Worm (Caenorhabditis elegans) whole organism, L1 larva: ENCODE measurements around the gene M04C3.1.

Experiments
- F16B12.6 ChIP-seq: fragments of 150-350 bp; optimal IDR thresholded peaks from 2 replicates; lab custom pipeline; 2014; ENCODE audit warnings: missing biosample characterization, missing genetic modification characterization
- Y116A8C.19 ChIP-seq: sonication (generic microtip); optimal IDR thresholded peaks from 2 replicates; lab custom pipeline; 2016; ENCODE audit warnings: missing compliant biosample characterization, missing genetic modification characterization, borderline replicate concordance
- alr-1 ChIP-seq: fragments of 200-800 bp; sonication (Bioruptor generic); optimal IDR thresholded peaks from 2 replicates; lab custom pipeline; 2018; ENCODE audit warnings: borderline replicate concordance, mild to moderate bottlenecking, missing genetic modification characterization, missing compliant biosample characterization
- aly-2 ChIP-seq: fragments of 150-350 bp; optimal IDR thresholded peaks from 2 replicates; lab custom pipeline; 2014; ENCODE audit warnings: missing biosample characterization, missing genetic modification characterization
- ama-1 ChIP-seq: fragments of 150-350 bp; optimal IDR thresholded peaks from 2 replicates; lab custom pipeline; 2014
- blmp-1 ChIP-seq: fragments of 150-350 bp; optimal IDR thresholded peaks from 2 replicates; lab custom pipeline; 2014; ENCODE audit warnings: missing biosample characterization, missing genetic modification characterization
- efl-1 ChIP-seq, 4 experiments: fragments of 150-350 bp; optimal IDR thresholded peaks in 3 of 4; peaks in 1 of 4; 1 replicate in 1 of 4; 2 replicates in 3 of 4; lab custom pipeline; 2014; ENCODE audit warnings: missing biosample characterization in 2 of 4, missing genetic modification characterization in 2 of 4, missing genetic modification reagents in 2 of 4
- efl-3 ChIP-seq: fragments of 200-800 bp; sonication (Bioruptor generic); optimal IDR thresholded peaks from 2 replicates; lab custom pipeline; 2018; ENCODE audit warnings: mild to moderate bottlenecking, missing genetic modification characterization, missing compliant biosample characterization
- elt-2 ChIP-seq: sonication (generic microtip); optimal IDR thresholded peaks from 2 replicates; lab custom pipeline; 2016; ENCODE audit warnings: missing genetic modification characterization, mild to moderate bottlenecking, inconsistent platforms, missing compliant biosample characterization, missing genetic modification reagents
- elt-3 ChIP-seq, 6 experiments: fragments of 150-350 bp in 1 of 6; sonication (generic microtip); optimal IDR thresholded peaks; 2 replicates each; lab custom pipeline; 2017 to 2018; ENCODE audit warnings: missing biosample characterization in 6 of 6, missing genetic modification characterization in 6 of 6, inconsistent platforms in 1 of 6
- hlh-17 ChIP-seq: fragments of 200-800 bp; sonication (Bioruptor generic); optimal IDR thresholded peaks from 2 replicates; lab custom pipeline; 2018; ENCODE audit warnings: missing genetic modification characterization, mild to moderate bottlenecking, missing compliant biosample characterization, moderate library complexity, borderline replicate concordance
- hlh-4 ChIP-seq: sonication (generic microtip); optimal IDR thresholded peaks from 2 replicates; lab custom pipeline; 2016; ENCODE audit warnings: mild to moderate bottlenecking, missing genetic modification characterization, missing compliant biosample characterization
- irx-1 ChIP-seq: sonication (generic microtip); optimal IDR thresholded peaks from 2 replicates; lab custom pipeline; 2016; ENCODE audit warnings: missing genetic modification characterization, missing compliant biosample characterization
- isw-1 ChIP-seq: fragments of 200-800 bp; sonication (Bioruptor generic); IDR thresholded peaks from 2 replicates; pipeline ENCODE4 v1.3.6; 2022; ENCODE audit warnings: missing genetic modification characterization, missing compliant biosample characterization
- jun-1 ChIP-seq: fragments of 150-350 bp; optimal IDR thresholded peaks from 2 replicates; lab custom pipeline; 2014; ENCODE audit warnings: missing biosample characterization, missing genetic modification reagents, missing genetic modification characterization
- lin-15B ChIP-seq: fragments of 150-350 bp; sonication (generic microtip); optimal IDR thresholded peaks from 3 replicates; lab custom pipeline; 2014; ENCODE audit warnings: missing biosample characterization, missing genetic modification characterization
- lir-3 ChIP-seq: sonication (generic microtip); optimal IDR thresholded peaks from 2 replicates; lab custom pipeline; 2016; ENCODE audit warnings: mild to moderate bottlenecking, missing genetic modification characterization, moderate library complexity, missing compliant biosample characterization; ENCODE audit not compliant: poor library complexity
- lsy-2 ChIP-seq, 2 experiments: fragments of 150-350 bp; optimal IDR thresholded peaks; 2 replicates each; lab custom pipeline; 2014; ENCODE audit warnings: missing biosample characterization in 2 of 2, missing genetic modification characterization in 2 of 2
- mab-9 ChIP-seq: fragments of 200-800 bp; sonication (Bioruptor generic); IDR thresholded peaks from 2 replicates; pipeline ENCODE4 v1.3.6; 2022; ENCODE audit warnings: missing genetic modification reagents, missing genetic modification characterization, missing compliant biosample characterization
- mep-1 ChIP-seq: fragments of 150-350 bp; optimal IDR thresholded peaks from 2 replicates; lab custom pipeline; 2014; ENCODE audit warnings: missing biosample characterization, missing genetic modification characterization
- nhr-11 ChIP-seq: fragments of 150-350 bp; optimal IDR thresholded peaks from 2 replicates; lab custom pipeline; 2014; ENCODE audit warnings: missing biosample characterization, missing genetic modification characterization
- nhr-12 ChIP-seq: sonication (generic microtip); optimal IDR thresholded peaks from 2 replicates; lab custom pipeline; 2017; ENCODE audit warnings: missing biosample characterization, missing genetic modification characterization
- nhr-19 ChIP-seq: fragments of 200-800 bp; sonication (Bioruptor generic); conservative IDR thresholded peaks from 2 replicates; pipeline ENCODE4 v1.3.6; 2022; ENCODE audit warnings: missing genetic modification characterization, missing compliant biosample characterization
- nhr-20 ChIP-seq: sonication (generic microtip); optimal IDR thresholded peaks from 2 replicates; lab custom pipeline; 2016; ENCODE audit warnings: mild to moderate bottlenecking, missing genetic modification characterization, missing compliant biosample characterization
- nhr-237 ChIP-seq: fragments of 150-350 bp; optimal IDR thresholded peaks from 2 replicates; lab custom pipeline; 2014; ENCODE audit warnings: missing biosample characterization, missing genetic modification characterization
- nhr-28 ChIP-seq: fragments of 150-350 bp; optimal IDR thresholded peaks from 2 replicates; lab custom pipeline; 2014; ENCODE audit warnings: missing biosample characterization, missing genetic modification characterization
- nhr-47 ChIP-seq: sonication (generic microtip); optimal IDR thresholded peaks from 2 replicates; lab custom pipeline; 2016; ENCODE audit warnings: mild to moderate bottlenecking, missing genetic modification characterization, moderate library complexity, missing compliant biosample characterization
- nhr-71 ChIP-seq: sonication (generic microtip); optimal IDR thresholded peaks from 2 replicates; lab custom pipeline; 2016; ENCODE audit warnings: mild to moderate bottlenecking, missing genetic modification characterization, moderate library complexity, missing compliant biosample characterization
- nhr-77 ChIP-seq: fragments of 150-350 bp; optimal IDR thresholded peaks from 2 replicates; lab custom pipeline; 2014; ENCODE audit warnings: missing biosample characterization, missing genetic modification characterization
- nhr-84 ChIP-seq: sonication (generic microtip); optimal IDR thresholded peaks from 2 replicates; lab custom pipeline; 2017; ENCODE audit warnings: missing biosample characterization, missing genetic modification characterization
- nhr-90 ChIP-seq: sonication (generic microtip); optimal IDR thresholded peaks from 2 replicates; lab custom pipeline; 2016; ENCODE audit warnings: mild to moderate bottlenecking, missing genetic modification characterization, missing compliant biosample characterization; ENCODE audit not compliant: poor library complexity
- pag-3 ChIP-seq: sonication (generic microtip); optimal IDR thresholded peaks from 2 replicates; lab custom pipeline; 2017; ENCODE audit warnings: missing genetic modification characterization, mild to moderate bottlenecking, missing compliant biosample characterization, antibody characterized with exemption, borderline replicate concordance; ENCODE audit not compliant: insufficient read depth
- pax-3 ChIP-seq: fragments of 200-800 bp; sonication (Bioruptor generic); optimal IDR thresholded peaks from 2 replicates; lab custom pipeline; 2018; ENCODE audit warnings: mild to moderate bottlenecking, missing genetic modification characterization, moderate library complexity, missing compliant biosample characterization
- rnt-1 ChIP-seq: sonication (generic microtip); optimal IDR thresholded peaks from 2 replicates; lab custom pipeline; 2016; ENCODE audit warnings: mild to moderate bottlenecking, missing genetic modification characterization, moderate library complexity, missing compliant biosample characterization
- skn-1 ChIP-seq: fragments of 150-350 bp; optimal IDR thresholded peaks from 2 replicates; lab custom pipeline; 2014; ENCODE audit warnings: missing biosample characterization, missing genetic modification characterization
- sox-4 ChIP-seq: sonication (generic microtip); optimal IDR thresholded peaks from 2 replicates; lab custom pipeline; 2016; ENCODE audit warnings: missing genetic modification characterization, missing compliant biosample characterization
- sptf-1 ChIP-seq: fragments of 150-350 bp; optimal IDR thresholded peaks from 2 replicates; lab custom pipeline; 2014; ENCODE audit warnings: missing biosample characterization, missing genetic modification characterization
- tlp-1 ChIP-seq: fragments of 150-350 bp; optimal IDR thresholded peaks from 2 replicates; lab custom pipeline; 2014; ENCODE audit warnings: missing biosample characterization, missing genetic modification characterization
- unc-30 ChIP-seq: sonication (generic microtip); optimal IDR thresholded peaks from 2 replicates; lab custom pipeline; 2017; ENCODE audit warnings: missing biosample characterization, missing genetic modification characterization
- unc-62 ChIP-seq: fragments of 150-350 bp; optimal IDR thresholded peaks from 2 replicates; lab custom pipeline; 2014; ENCODE audit warnings: missing biosample characterization, missing genetic modification reagents, missing genetic modification characterization
- xbp-1 ChIP-seq: sonication (generic microtip); optimal IDR thresholded peaks from 2 replicates; lab custom pipeline; 2016; ENCODE audit warnings: missing genetic modification characterization, missing compliant biosample characterization
- ztf-11 ChIP-seq, 2 experiments: sonication (generic microtip); optimal IDR thresholded peaks; 2 replicates each; lab custom pipeline; 2016 to 2017; ENCODE audit warnings: missing genetic modification characterization in 2 of 2, missing biosample characterization in 1 of 2, missing compliant biosample characterization in 1 of 2

M04C3.1 gene

DNA sequence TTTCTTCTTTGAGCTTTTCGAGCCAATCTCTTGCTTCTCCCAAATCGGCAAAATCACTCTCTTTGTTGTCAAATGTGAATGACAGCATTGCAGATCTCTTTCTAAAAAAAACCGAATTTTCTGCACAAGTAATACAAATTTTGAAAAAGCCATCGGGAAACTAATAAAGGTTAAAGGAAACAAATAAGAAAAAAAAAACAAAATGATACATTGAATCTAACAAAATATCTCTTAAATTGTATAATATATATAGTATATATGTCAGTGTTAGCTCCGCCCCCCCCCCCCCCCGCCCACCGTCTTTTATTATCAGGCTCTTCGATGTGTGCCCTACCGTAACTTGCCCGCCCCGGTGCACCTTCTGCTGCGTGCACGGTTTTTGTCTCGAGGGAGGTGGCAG lies 12.4 kb downstream of the M04C3.1 start, which contains the start of gene C25F9.11:
TSS of gene C25F9.11 (minus strand) at position 101 of the 400 bp plus-strand sequence.
- TF ChIP-seq lsy-2 (tag; optimal IDR thresholded peaks at IDR 0.05; lab: Kevin White, UChicago) (no peak), alr-1 (tag; lab: Kevin White, UChicago) (no peak), tlp-1 (tag; lab: Kevin White, UChicago) (no peak), F16B12.6 (tag; lab: Kevin White, UChicago) (no peak), hlh-4 (tag; lab: Kevin White, UChicago) (no peak), nhr-20 (tag; lab: Kevin White, UChicago) (no peak), irx-1 (tag; lab: Kevin White, UChicago) (no peak), rnt-1 (no peak)

DNA sequence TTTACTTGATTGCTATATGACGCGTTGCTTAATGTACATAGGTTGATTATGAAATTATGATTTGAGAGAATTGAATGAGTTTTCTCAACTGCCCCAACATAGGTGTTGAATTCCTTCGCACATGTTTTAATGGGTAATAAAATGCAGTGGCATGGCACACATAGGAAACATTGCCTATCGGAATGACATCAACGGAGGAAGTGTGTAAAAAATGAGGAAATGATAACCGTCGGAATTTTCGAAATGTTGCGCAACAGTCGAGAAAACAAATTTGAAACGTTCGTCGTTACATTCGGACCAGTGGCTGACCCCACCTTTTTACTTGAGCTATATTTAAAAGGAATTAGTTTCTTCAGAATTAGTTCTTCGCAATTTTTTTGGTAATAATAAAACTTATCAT lies 13.4 kb downstream of the M04C3.1 start:
- TF ChIP-seq nhr-77 (tag; lab: Kevin White, UChicago) (no peak), elt-3 (tag; optimal IDR thresholded peaks at IDR 0.05; lab: Kevin White, UChicago) (no peak), lir-3 (tag; lab: Kevin White, UChicago) (no peak), blmp-1 (no peak), elt-2 (peak; percentile 14)
- TF ChIP-seq, all 84 proteins: peak for 1

DNA sequence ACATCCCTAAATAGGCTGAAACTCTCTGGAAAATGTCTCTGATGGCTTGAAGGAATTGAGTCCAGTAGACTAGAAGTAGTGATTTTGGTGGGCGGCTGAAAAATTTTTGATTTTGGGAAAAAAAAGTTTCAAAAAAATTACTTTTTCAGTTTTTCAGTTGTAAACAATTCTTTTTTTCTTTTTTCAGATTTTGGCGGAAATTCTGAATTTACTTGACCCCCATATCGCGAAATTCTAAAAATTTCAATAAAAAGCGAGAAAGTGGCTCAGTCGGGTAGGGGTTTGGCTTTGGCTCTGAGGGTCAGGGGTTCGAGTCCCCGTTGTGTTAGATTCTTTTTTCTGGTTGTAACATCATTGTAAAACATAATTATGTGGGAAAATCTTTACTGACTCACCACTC lies 14.4 kb downstream of the M04C3.1 start, which contains the start of gene srw-85:
TSS of gene srw-85 (minus strand) at position 101 of the 400 bp plus-strand sequence.
- no peak for TF ChIP-seq alr-1 (tag; lab: Kevin White, UChicago)
- TF ChIP-seq nhr-28 (tag; lab: Kevin White, UChicago) = no peak
- no peak for TF ChIP-seq nhr-11 (tag; lab: Kevin White, UChicago)
- TF ChIP-seq mep-1 (tag; lab: Kevin White, UChicago) = no peak
- TF ChIP-seq aly-2 = no peak
- TF ChIP-seq sptf-1 (tag; lab: Kevin White, UChicago) = no peak
- TF ChIP-seq nhr-47 = no peak
- no peak for TF ChIP-seq sox-4 (tag; lab: Kevin White, UChicago)
- no peak for TF ChIP-seq pax-3 (tag; lab: Kevin White, UChicago)
- no peak for TF ChIP-seq xbp-1 (tag; lab: Kevin White, UChicago)
- no peak for TF ChIP-seq isw-1 (GFP tag; lab: Robert Waterston, UW)
- no peak for TF ChIP-seq lir-3 (tag; lab: Kevin White, UChicago)
- no peak for TF ChIP-seq pag-3 (tag; lab: Kevin White, UChicago)
- no peak for TF ChIP-seq mab-9 (GFP tag; lab: Robert Waterston, UW)
- TF ChIP-seq efl-1 (optimal IDR thresholded peaks at IDR 0.05; lab: Kevin White, UChicago) = no peak
- TF ChIP-seq efl-1 (GFP tag; optimal IDR thresholded peaks at IDR 0.05 in 1 of 2; lab: Kevin White, UChicago) = no peak
- no peak for TF ChIP-seq skn-1 (tag; lab: Kevin White, UChicago)
- TF ChIP-seq unc-62 (GFP tag; lab: Kevin White, UChicago) = no peak
- TF ChIP-seq lin-15B = no peak
- TF ChIP-seq F16B12.6 (tag; lab: Kevin White, UChicago) = no peak
- TF ChIP-seq ama-1 (lab: Kevin White, UChicago) = no peak

DNA sequence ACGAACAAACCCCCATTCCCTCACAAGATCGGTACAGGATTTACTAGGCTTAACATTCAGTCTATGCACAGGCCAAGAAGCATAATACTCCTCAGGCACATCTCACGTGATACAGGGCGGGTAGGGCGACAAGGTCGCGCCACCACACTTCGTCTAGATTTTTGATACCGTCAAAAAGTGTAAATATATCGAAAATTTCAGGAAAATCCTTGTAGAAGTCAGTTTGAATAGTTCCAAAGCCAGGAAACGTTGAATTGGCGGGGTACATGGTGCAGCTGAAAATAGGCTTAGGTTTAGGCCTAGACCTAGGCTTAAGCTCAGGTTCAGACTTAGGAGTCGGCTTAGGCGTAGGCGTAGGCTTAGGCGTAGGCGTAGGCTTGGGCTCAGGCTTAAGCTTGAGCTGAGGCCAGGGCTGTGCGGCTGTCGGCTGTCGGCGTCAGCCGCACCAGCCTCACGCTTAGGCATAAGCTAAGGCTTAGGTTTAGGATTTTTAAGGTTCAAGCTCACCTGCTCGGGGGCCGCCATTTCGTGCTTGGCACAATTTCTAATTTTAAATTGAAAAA lies 15.0 kb downstream of the M04C3.1 start:
- TF ChIP-seq nhr-90 (tag; lab: Kevin White, UChicago) = no peak
- 0 out of 2 replicates have a peak, but pooled peaks have one; percentile 6 for TF ChIP-seq nhr-19 (GFP tag; lab: Robert Waterston, UW)

DNA sequence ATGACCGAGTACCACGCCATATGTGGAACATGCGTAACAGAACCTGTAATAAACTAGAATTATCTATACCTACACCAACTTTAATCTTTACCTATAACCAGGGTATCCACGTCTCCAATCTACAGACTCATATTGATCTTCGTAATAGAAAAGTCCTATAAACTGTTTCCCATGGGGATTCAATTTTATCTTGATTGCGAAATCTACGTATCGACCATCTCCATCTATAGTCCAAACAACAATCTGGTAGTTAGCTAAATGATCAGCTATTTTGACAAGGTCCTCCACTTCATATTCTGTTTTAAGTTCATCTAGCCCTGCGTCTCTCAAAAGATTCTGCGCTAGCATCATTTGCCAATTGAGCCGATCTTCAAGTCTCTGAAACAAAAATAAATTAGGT lies 15.8 kb downstream of the M04C3.1 start:
- TF ChIP-seq mab-9 (GFP tag; lab: Robert Waterston, UW) (no peak), unc-30 (tag; lab: Kevin White, UChicago) (no peak), nhr-20 (tag; lab: Kevin White, UChicago) (peak; percentile 61), Y116A8C.19 (tag; lab: Kevin White, UChicago) (no peak), nhr-90 (tag; lab: Kevin White, UChicago) (no peak), nhr-12 (tag; lab: Kevin White, UChicago) (no peak), jun-1 (tag; lab: Kevin White, UChicago) (no peak), nhr-11 (tag; lab: Kevin White, UChicago) (no peak), skn-1 (tag; lab: Kevin White, UChicago) (no peak), efl-3 (GFP tag; lab: Kevin White, UChicago) (no peak), ztf-11 (tag; optimal IDR thresholded peaks at IDR 0.05; lab: Kevin White, UChicago) (no peak), ama-1 (lab: Kevin White, UChicago) (no peak), hlh-17 (GFP tag; lab: Kevin White, UChicago) (no peak), sptf-1 (tag; lab: Kevin White, UChicago) (no peak), nhr-84 (tag; lab: Kevin White, UChicago) (no peak), nhr-71 (peak; percentile 36), nhr-237 (tag; lab: Kevin White, UChicago) (no peak), rnt-1 (peak; percentile 38), lsy-2 (tag; optimal IDR thresholded peaks at IDR 0.05; lab: Kevin White, UChicago) (peak; percentile 13 to 15), nhr-19 (GFP tag; lab: Robert Waterston, UW) (peak; percentile 29; the same call in 1 of the 2 replicates)
